Worm (Caenorhabditis elegans): ENCODE data around the gene pbo-1.

DNA sequence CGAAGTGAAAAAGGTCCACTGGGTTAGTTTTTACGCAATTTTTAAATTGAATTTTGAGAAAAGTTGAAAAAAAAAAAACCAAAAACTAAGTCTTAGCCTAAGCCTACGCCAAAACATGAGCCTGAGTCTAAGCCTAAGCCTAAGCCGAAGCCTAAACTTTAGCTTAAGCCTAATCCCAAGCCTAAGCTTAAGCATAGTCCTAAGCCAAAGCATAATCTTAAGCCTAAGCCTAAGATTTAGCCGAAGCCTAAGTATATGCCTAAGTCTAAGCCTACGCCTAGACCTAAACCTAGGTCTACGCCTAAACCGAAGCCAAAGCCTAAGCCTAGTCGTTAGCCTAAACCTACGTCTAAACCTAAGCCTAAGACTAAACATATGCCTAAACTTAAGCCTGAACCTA lies 44.6 kb downstream of the pbo-1 start:
- no peak for TF ChIP-seq fos-1 (tag; optimal IDR thresholded peaks at IDR 0.05)
- no peak for TF ChIP-seq nfya-1 (tag; optimal IDR thresholded peaks at IDR 0.05; ENCODE audit: insufficient read depth)
- TF ChIP-seq snpc-4 (tag; optimal IDR thresholded peaks at IDR 0.05): no peak
- TF ChIP-seq lin-39 (tag; optimal IDR thresholded peaks at IDR 0.05): no peak
- TF ChIP-seq nhr-77 (tag; optimal IDR thresholded peaks at IDR 0.05): no peak

All from whole organism, L3 larva.